Worm (Caenorhabditis elegans): Measurements from ENCODE around the gene F25E5.2.

The F25E5.2 gene

ce11 chrV:7490340-7490739 is 35.2 kb downstream of the F25E5.2 start, which contains the start of gene srbc-9:
srbc-9 (minus strand) TSS chrV:7490440.
- TF ChIP-seq jun-1 (tag; optimal IDR thresholded peaks at IDR 0.05) (no peak), pqm-1 (tag; optimal IDR thresholded peaks at IDR 0.05) (no peak), fos-1 (tag; optimal IDR thresholded peaks at IDR 0.05) (no peak), ceh-16 (tag; optimal IDR thresholded peaks at IDR 0.05) (no peak), elt-3 (tag; optimal IDR thresholded peaks at IDR 0.05) (no peak)

DNA sequence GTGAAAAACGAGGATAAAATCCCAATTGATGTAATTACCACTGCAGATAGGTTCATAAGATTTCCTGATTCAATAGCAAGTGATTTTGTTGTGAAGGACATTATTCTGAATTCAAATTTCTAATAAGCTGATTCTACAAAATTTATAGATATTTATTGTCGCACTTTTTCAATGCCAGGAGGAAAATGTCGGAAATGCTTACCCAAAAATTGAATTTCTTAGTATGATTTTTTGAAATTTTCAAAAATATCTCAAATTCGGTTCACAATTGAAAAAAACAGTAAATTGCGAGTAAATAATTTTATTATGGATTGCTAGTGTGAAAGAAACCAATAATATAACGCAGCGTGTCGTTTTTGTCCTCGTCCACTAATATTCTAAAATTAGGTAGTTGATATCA is 37.8 kb downstream of the F25E5.2 start, which contains the start of gene srbc-10:
Gene srbc-10, minus strand, starts transcription at position 101 of the 400 bp plus-strand sequence.
- TF ChIP-seq elt-1 (tag; optimal IDR thresholded peaks at IDR 0.05) (no peak), lin-15B (tag; optimal IDR thresholded peaks at IDR 0.05) (no peak), ceh-28 (tag; optimal IDR thresholded peaks at IDR 0.05) (no peak)

ce11 chrV:7495189-7495588 is 40.1 kb downstream of the F25E5.2 start, which contains the start of gene srbc-11:
srbc-11 (minus strand) TSS chrV:7495289.
- no peak for TF ChIP-seq fos-1 (tag; optimal IDR thresholded peaks at IDR 0.05)
- no peak for TF ChIP-seq fkh-10 (GFP tag; optimal IDR thresholded peaks at IDR 0.05)
- TF ChIP-seq elt-3 (tag; optimal IDR thresholded peaks at IDR 0.05) = no peak
- TF ChIP-seq hmg-11 (tag; optimal IDR thresholded peaks at IDR 0.05) = no peak

DNA sequence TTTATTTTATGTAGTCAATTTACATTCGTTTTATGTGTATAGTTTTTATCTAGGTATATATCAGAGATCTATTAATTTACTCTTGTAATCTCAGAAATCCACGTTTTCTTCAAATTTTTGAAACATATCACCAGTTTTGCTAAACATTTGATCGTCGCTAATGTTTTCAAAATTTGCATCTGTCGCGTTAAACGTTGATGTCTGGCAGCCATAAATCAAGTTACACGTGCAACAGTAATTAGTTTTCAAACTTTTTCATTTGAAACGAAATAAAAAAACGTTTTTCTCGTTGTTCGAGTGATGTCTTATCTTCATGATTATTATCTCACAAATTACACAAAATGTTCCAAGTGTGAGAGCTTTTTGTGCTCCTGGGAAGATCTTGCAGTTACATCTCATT is 42.3 kb downstream of the F25E5.2 start, which contains the start of gene srh-79:
Gene srh-79, plus strand, starts transcription at position 301 of the 400 bp plus-strand sequence.
- no peak for TF ChIP-seq fkh-10 (GFP tag; optimal IDR thresholded peaks at IDR 0.05)
- TF ChIP-seq egl-5 (tag; optimal IDR thresholded peaks at IDR 0.05) = no peak
- TF ChIP-seq nhr-76 (tag; optimal IDR thresholded peaks at IDR 0.05) = no peak
- TF ChIP-seq pqm-1 (tag; optimal IDR thresholded peaks at IDR 0.05) = no peak
- TF ChIP-seq mdl-1 (tag; optimal IDR thresholded peaks at IDR 0.05) = no peak
- no peak for TF ChIP-seq nhr-12 (tag; optimal IDR thresholded peaks at IDR 0.05)
- TF ChIP-seq R02D3.7 (tag; optimal IDR thresholded peaks at IDR 0.05) = no peak
- TF ChIP-seq egl-27 (tag; optimal IDR thresholded peaks at IDR 0.05) = no peak
- TF ChIP-seq hmg-11 (tag; optimal IDR thresholded peaks at IDR 0.05) = no peak
- TF ChIP-seq fkh-2 (tag; optimal IDR thresholded peaks at IDR 0.05) = no peak
- no peak for TF ChIP-seq nfya-1 (tag; optimal IDR thresholded peaks at IDR 0.05; ENCODE audit: insufficient read depth)
- TF ChIP-seq nhr-25 (tag; optimal IDR thresholded peaks at IDR 0.05) = no peak
- no peak for TF ChIP-seq ceh-82 (tag; optimal IDR thresholded peaks at IDR 0.05)
- no peak for TF ChIP-seq mml-1 (tag; optimal IDR thresholded peaks at IDR 0.05)
- no peak for TF ChIP-seq nhr-67 (tag; optimal IDR thresholded peaks at IDR 0.05)
- no peak for TF ChIP-seq pha-4 (tag; optimal IDR thresholded peaks at IDR 0.05)
- TF ChIP-seq fos-1 (tag; optimal IDR thresholded peaks at IDR 0.05) = no peak

- TF ChIP-seq daf-12 (tag; optimal IDR thresholded peaks at IDR 0.05) = no peak
- TF ChIP-seq nhr-77 (tag; optimal IDR thresholded peaks at IDR 0.05) = no peak
- no peak for TF ChIP-seq ceh-9 (tag; optimal IDR thresholded peaks at IDR 0.05)
- TF ChIP-seq nhr-23 (tag; optimal IDR thresholded peaks at IDR 0.05) = no peak
- TF ChIP-seq elt-3 (tag; optimal IDR thresholded peaks at IDR 0.05) = no peak
- TF ChIP-seq egl-5 (tag; optimal IDR thresholded peaks at IDR 0.05) = no peak
- TF ChIP-seq lin-39 (tag; optimal IDR thresholded peaks at IDR 0.05) = no peak
- no peak for TF ChIP-seq mml-1 (tag; optimal IDR thresholded peaks at IDR 0.05)
- TF ChIP-seq zag-1 (tag; optimal IDR thresholded peaks at IDR 0.05) = no peak
- no peak for TF ChIP-seq ztf-11 (tag; optimal IDR thresholded peaks at IDR 0.05)
- no peak for TF ChIP-seq nhr-11 (tag; optimal IDR thresholded peaks at IDR 0.05)
- no peak for TF ChIP-seq ceh-16 (tag; optimal IDR thresholded peaks at IDR 0.05)
- no peak for TF ChIP-seq ztf-4 (tag; optimal IDR thresholded peaks at IDR 0.05)
- TF ChIP-seq hmg-11 (tag; optimal IDR thresholded peaks at IDR 0.05) = no peak
These were observed 46.1 kb downstream of the F25E5.2 start for ce11 chrV:7501194-7501593.

- no peak for TF ChIP-seq ceh-9 (tag; optimal IDR thresholded peaks at IDR 0.05)
- TF ChIP-seq nhr-11 (tag; optimal IDR thresholded peaks at IDR 0.05) = no peak
- no peak for TF ChIP-seq ceh-82 (tag; optimal IDR thresholded peaks at IDR 0.05)
- no peak for TF ChIP-seq unc-62 (GFP tag; optimal IDR thresholded peaks at IDR 0.05)
- TF ChIP-seq nhr-43 (tag; optimal IDR thresholded peaks at IDR 0.05; ENCODE audit: poor library complexity, severe bottlenecking) = no peak
- TF ChIP-seq nhr-23 (tag; optimal IDR thresholded peaks at IDR 0.05) = no peak
- no peak for TF ChIP-seq nhr-76 (tag; optimal IDR thresholded peaks at IDR 0.05)
These were observed 49.2 kb downstream of the F25E5.2 start, which contains the start of gene srh-229 for ce11 chrV:7504271-7504670. srh-229 (minus strand) TSS chrV:7504371.

Data from whole organism, L3 larva.